Worm (Caenorhabditis elegans): Measurements from ENCODE around the gene aqp-10.

Gene aqp-10

ce11 chrII:9787395-9788152 is 17.9 kb upstream of the aqp-10 start, which contains the start of gene cyp-13A2:
Gene cyp-13A2 (minus strand): TSS chrII:9787629.
- TF ChIP-seq fos-1 (tag; optimal IDR thresholded peaks at IDR 0.05) (peak; percentile 89), sma-9 (GFP tag; optimal IDR thresholded peaks at IDR 0.05) (peak; percentile 92), sma-9 (tag; optimal IDR thresholded peaks at IDR 0.05) (no peak), crh-2 (tag; optimal IDR thresholded peaks at IDR 0.05) (peak; percentile 73), unc-62 (GFP tag; optimal IDR thresholded peaks at IDR 0.05) (no peak), sma-3 (GFP tag; optimal IDR thresholded peaks at IDR 0.05) (peak; percentile 73), nhr-6 (tag; optimal IDR thresholded peaks at IDR 0.05) (peak; percentile 20), snpc-4 (tag; optimal IDR thresholded peaks at IDR 0.05) (peak; percentile 95), nhr-25 (tag; optimal IDR thresholded peaks at IDR 0.05) (peak; percentile 85), blmp-1 (tag; optimal IDR thresholded peaks at IDR 0.05; ENCODE audit: insufficient read depth) (peak; percentile 86), unc-55 (GFP tag; optimal IDR thresholded peaks at IDR 0.05) (peak; percentile 45), mbf-1 (tag; optimal IDR thresholded peaks at IDR 0.05) (no peak), elt-1 (tag; optimal IDR thresholded peaks at IDR 0.05) (peak; percentile 35), zag-1 (tag; optimal IDR thresholded peaks at IDR 0.05) (no peak), sem-4 (tag; optimal IDR thresholded peaks at IDR 0.05) (peak; percentile 47), egl-27 (tag; optimal IDR thresholded peaks at IDR 0.05) (peak; percentile 83), lin-11 (tag; optimal IDR thresholded peaks at IDR 0.05) (no peak), nhr-77 (tag; optimal IDR thresholded peaks at IDR 0.05) (no peak), C34F6.9 (tag; optimal IDR thresholded peaks at IDR 0.05) (peak; percentile 25), gmeb-1 (tag; optimal IDR thresholded peaks at IDR 0.05) (peak; percentile 11), alr-1 (tag; optimal IDR thresholded peaks at IDR 0.05) (no peak), nhr-129 (tag; optimal IDR thresholded peaks at IDR 0.05) (peak; percentile 48), lsy-2 (tag; optimal IDR thresholded peaks at IDR 0.05) (peak in 1 of 2 experiments; percentile 52), ceh-16 (tag; optimal IDR thresholded peaks at IDR 0.05) (peak; percentile 88), ztf-1 (GFP tag; conservative IDR thresholded peaks at IDR 0.05) (no peak), nhr-21 (tag; optimal IDR thresholded peaks at IDR 0.05) (peak; percentile 67), mdl-1 (tag; optimal IDR thresholded peaks at IDR 0.05) (peak in 1 of 2 experiments; percentile 68), F13H6.1 (tag; optimal IDR thresholded peaks at IDR 0.05) (peak; percentile 80)

ce11 chrII:9786215-9786614 is 16.6 kb upstream of the aqp-10 start:
- TF ChIP-seq nhr-12 (tag; optimal IDR thresholded peaks at IDR 0.05) (no peak), lsy-2 (tag; optimal IDR thresholded peaks at IDR 0.05) (peak in 1 of 2 experiments; percentile 7), nhr-21 (tag; optimal IDR thresholded peaks at IDR 0.05) (peak; percentile 1), sma-9 (GFP tag; optimal IDR thresholded peaks at IDR 0.05) (peak; percentile 36), sma-9 (tag; optimal IDR thresholded peaks at IDR 0.05) (no peak)

DNA sequence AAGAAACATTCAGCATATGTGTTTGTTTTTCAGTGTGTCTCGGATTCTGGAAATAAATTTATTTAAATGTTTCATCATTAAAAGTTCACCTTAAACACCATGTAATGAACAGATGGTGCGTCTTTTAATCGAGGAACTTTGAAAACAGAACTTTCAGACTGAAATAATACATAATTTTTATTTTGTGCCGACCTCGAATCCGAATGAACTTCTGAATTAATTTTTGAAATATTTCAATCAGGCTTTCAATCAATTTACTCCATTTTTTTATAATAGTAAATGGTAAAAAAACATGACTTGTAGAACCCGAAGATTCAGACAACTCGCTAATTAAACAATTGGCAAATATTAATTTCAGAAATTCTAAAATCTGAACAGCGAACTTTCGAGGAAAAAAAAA is 12.7 kb upstream of the aqp-10 start, which contains the start of gene T10B9.14:
Gene T10B9.14, minus strand, starts transcription at position 101 of the 400 bp plus-strand sequence.
- TF ChIP-seq alr-1 (tag; optimal IDR thresholded peaks at IDR 0.05): no peak
- TF ChIP-seq unc-62 (GFP tag; optimal IDR thresholded peaks at IDR 0.05): no peak
- TF ChIP-seq nhr-77 (tag; optimal IDR thresholded peaks at IDR 0.05): no peak
- no peak for TF ChIP-seq lin-13 (GFP tag; optimal IDR thresholded peaks at IDR 0.05)
- no peak for TF ChIP-seq ama-1 (optimal IDR thresholded peaks at IDR 0.05)
- TF ChIP-seq lin-11 (tag; optimal IDR thresholded peaks at IDR 0.05): no peak
- no peak for TF ChIP-seq skn-1 (tag; optimal IDR thresholded peaks at IDR 0.05)
- no peak for TF ChIP-seq blmp-1 (tag; optimal IDR thresholded peaks at IDR 0.05; ENCODE audit: insufficient read depth)
- no peak for TF ChIP-seq Y55F3AM.14 (GFP tag; optimal IDR thresholded peaks at IDR 0.05)
- TF ChIP-seq unc-55 (GFP tag; optimal IDR thresholded peaks at IDR 0.05): no peak
- no peak for TF ChIP-seq nhr-237 (tag; optimal IDR thresholded peaks at IDR 0.05)
- TF ChIP-seq ztf-4 (tag; optimal IDR thresholded peaks at IDR 0.05): no peak
- TF ChIP-seq snpc-4 (tag; optimal IDR thresholded peaks at IDR 0.05): no peak
- TF ChIP-seq mdl-1 (tag; optimal IDR thresholded peaks at IDR 0.05): no peak

DNA sequence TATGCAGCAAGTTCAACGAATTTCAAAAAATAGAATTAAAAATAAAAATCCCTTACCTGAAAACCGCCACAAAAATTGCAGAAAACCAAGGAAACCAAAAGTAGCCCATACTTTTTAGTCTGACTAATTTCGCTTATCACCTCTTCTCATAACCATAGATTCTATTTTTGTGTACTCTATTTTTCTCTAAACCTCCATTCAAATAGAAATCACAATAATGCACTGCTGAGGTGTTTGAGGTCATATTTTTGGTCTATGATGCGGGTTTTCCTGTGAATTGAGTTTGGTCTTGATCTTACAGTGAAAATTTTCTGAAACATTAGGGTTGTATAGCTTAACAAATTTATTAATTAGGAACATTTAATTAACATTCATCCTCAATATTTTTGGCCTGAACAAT is 12.2 kb upstream of the aqp-10 start, which contains the start of gene cyp-13A1:
Gene cyp-13A1, minus strand, starts transcription at position 156 of the 400 bp plus-strand sequence.
- TF ChIP-seq fos-1 (tag; optimal IDR thresholded peaks at IDR 0.05) (peak; percentile 77), nhr-25 (tag; optimal IDR thresholded peaks at IDR 0.05) (no peak), sma-9 (GFP tag; optimal IDR thresholded peaks at IDR 0.05) (peak; percentile 54), sma-9 (tag; optimal IDR thresholded peaks at IDR 0.05) (no peak), Y55F3AM.14 (GFP tag; optimal IDR thresholded peaks at IDR 0.05) (no peak), crh-2 (tag; optimal IDR thresholded peaks at IDR 0.05) (peak; percentile 13), lin-39 (tag; optimal IDR thresholded peaks at IDR 0.05) (no peak)

Measured in whole organism, L2 larva.